Fruit fly (Drosophila melanogaster): ENCODE measurements around the gene CG10555.

The CG10555 gene

DNA sequence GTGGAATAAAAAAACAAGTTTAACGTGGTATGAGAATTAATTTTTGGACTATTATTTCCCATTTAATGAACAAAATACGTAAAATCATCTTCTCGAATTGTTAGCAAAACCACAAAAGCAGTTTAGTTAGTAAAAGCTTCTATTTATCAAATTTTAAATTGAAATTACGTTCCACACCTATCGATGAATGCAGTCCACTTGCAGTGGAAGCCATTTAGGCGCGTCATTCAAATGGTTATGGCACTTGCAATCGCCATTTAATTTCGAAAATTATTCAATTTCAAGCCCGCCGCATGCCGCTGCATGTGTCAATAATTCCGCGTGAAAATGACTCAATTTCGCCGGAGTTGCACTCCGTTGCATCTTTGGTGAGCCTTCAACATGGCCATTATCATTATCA is 44.2 kb downstream of the CG10555 start:
- TF ChIP-seq CG16813 (GFP tag; IDR thresholded peaks at IDR 0.05; ENCODE audit: partially characterized antibody) (no peak), fd3F (GFP tag; optimal IDR thresholded peaks at IDR 0.05) (no peak), CTCF (GFP tag; optimal IDR thresholded peaks at IDR 0.05) (no peak), Dp (GFP tag; optimal IDR thresholded peaks at IDR 0.05) (peak; percentile 70), CG16815 (GFP tag; optimal IDR thresholded peaks at IDR 0.05) (no peak), phol (tag; optimal IDR thresholded peaks at IDR 0.05) (peak; percentile 14), Dll (GFP tag; IDR thresholded peaks at IDR 0.05; ENCODE audit: partially characterized antibody) (0 out of 4 replicates have a peak, but pooled peaks have one; percentile 37), CG8478 (optimal IDR thresholded peaks at IDR 0.05) (no peak), E2f2 (GFP tag; IDR thresholded peaks at IDR 0.05) (peak; percentile 86), CG3065 (GFP tag; optimal IDR thresholded peaks at IDR 0.05) (no peak), BEAF-32 (GFP tag; optimal IDR thresholded peaks at IDR 0.05) (peak; percentile 8), Dref (GFP tag; IDR thresholded peaks at IDR 0.05) (peak; percentile 39; the same call in 1 of the 2 replicates)

DNA sequence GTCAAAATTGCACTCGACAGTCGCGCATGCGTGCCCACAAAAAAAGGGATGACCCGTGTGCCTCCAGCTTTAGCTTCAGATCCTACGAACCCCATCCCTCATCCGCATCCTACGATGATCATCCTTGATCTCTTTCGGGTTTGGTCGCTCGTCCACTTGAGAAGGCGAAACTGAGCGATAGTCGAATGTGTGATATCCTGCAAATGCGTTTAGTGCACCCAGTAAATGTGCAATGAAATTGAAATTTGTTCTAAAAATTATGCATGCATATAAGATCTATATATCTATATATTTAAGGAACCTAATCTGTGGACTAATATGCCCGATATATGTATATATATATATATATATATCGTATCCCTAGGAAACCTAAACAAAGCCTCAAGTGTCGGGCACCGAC is 45.5 kb downstream of the CG10555 start:
- TF ChIP-seq zfh2 (GFP tag; optimal IDR thresholded peaks at IDR 0.05) (no peak), CG13894 (tag; optimal IDR thresholded peaks at IDR 0.05) (no peak), croc (GFP tag; conservative IDR thresholded peaks at IDR 0.05) (0 out of 3 replicates have a peak, but pooled peaks have one; percentile 14), gcm2 (GFP tag; optimal IDR thresholded peaks at IDR 0.05) (no peak), CG11093 (GFP tag; IDR thresholded peaks at IDR 0.05) (no peak), CG4404 (GFP tag; IDR thresholded peaks at IDR 0.05) (peak; percentile 71), D19B (GFP tag; optimal IDR thresholded peaks at IDR 0.05) (peak; percentile 37), Ets65A (GFP tag) (peak; percentile 18), usp (GFP tag; optimal IDR thresholded peaks at IDR 0.05) (no peak), zfh1 (GFP tag; IDR thresholded peaks at IDR 0.05) (peak; percentile 52; the same call in 2 of the 3 replicates), CG8765 (GFP tag; IDR thresholded peaks at IDR 0.05) (peak; percentile 68), NfI (GFP tag; optimal IDR thresholded peaks at IDR 0.05) (no peak), fd102C (GFP tag; optimal IDR thresholded peaks at IDR 0.05) (peak; percentile 63), Rx (GFP tag; IDR thresholded peaks at IDR 0.05) (peak; percentile 6; the same call in 1 of the 2 replicates), CG30431 (GFP tag; optimal IDR thresholded peaks at IDR 0.05) (peak; percentile 25), pan (optimal IDR thresholded peaks at IDR 0.05) (peak in 1 of 2 experiments; percentile 39), pan (GFP tag; optimal IDR thresholded peaks at IDR 0.05 in 1 of 2, IDR thresholded peaks at IDR 0.05 in 1 of 2) (no peak), CG15696 (tag; optimal IDR thresholded peaks at IDR 0.05) (peak; percentile 70), bsh (GFP tag; optimal IDR thresholded peaks at IDR 0.05) (no peak), Xrp1 (GFP tag; IDR thresholded peaks at IDR 0.05) (peak; percentile 28; the same call in 1 of the 2 replicates), dmrt11E (tag; optimal IDR thresholded peaks at IDR 0.05) (peak; percentile 27), ind (GFP tag; optimal IDR thresholded peaks at IDR 0.05) (no peak), lov (optimal IDR thresholded peaks at IDR 0.05) (no peak), lov (GFP tag; IDR thresholded peaks at IDR 0.05) (no peak), prd (optimal IDR thresholded peaks at IDR 0.05) (no peak), prd (GFP tag; IDR thresholded peaks at IDR 0.05) (peak; percentile 63; the same call in 2 of the 3 replicates)

DNA sequence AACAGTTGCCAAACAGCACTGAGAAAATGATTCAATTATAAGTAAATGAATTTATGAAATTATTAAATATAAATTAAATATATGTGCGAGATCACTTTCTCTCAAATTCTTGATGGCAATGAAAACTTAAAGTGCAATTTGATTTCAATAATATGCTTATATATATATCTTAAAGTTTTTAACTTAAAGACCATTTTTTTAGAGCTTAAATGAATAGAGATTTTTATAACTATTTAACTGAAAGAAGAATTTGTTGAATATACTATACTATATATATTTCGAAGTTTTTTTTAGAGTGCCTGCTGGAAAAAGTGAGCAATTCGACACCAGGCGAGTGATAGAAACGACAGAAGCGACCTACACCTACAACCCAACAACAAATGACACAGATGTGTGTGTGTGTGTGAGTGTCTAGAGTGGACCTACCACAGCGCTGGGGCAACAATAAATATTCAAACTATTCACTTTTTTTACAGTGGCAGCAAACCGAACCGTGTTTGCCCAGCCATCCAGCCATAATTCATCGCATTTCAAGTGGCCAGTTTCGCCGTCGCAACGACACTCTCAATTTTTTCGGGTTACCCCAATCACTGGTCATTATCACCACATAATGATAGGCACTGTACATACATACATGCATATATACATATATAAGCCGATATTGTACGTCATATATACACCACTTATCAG is 46.3 kb downstream of the CG10555 start:
- TF ChIP-seq Doc3 (GFP tag; IDR thresholded peaks at IDR 0.05; ENCODE audit: partially characterized antibody) (no peak), CG14050 (GFP tag; IDR thresholded peaks at IDR 0.05) (no peak), Dp (GFP tag; optimal IDR thresholded peaks at IDR 0.05) (no peak), CG18764 (GFP tag; optimal IDR thresholded peaks at IDR 0.05) (no peak), CG14710 (tag; optimal IDR thresholded peaks at IDR 0.05) (peak; percentile 82), CG6765 (GFP tag; optimal IDR thresholded peaks at IDR 0.05) (no peak), schlank (tag; optimal IDR thresholded peaks at IDR 0.05) (no peak), H15 (GFP tag; IDR thresholded peaks at IDR 0.05) (no peak), Hr51 (GFP tag; optimal IDR thresholded peaks at IDR 0.05) (peak in 1 of 2 experiments; percentile 75), Fer2 (tag; optimal IDR thresholded peaks at IDR 0.05) (no peak), z (GFP tag; IDR thresholded peaks at IDR 0.05) (no peak), pan (optimal IDR thresholded peaks at IDR 0.05) (no peak), pan (GFP tag; optimal IDR thresholded peaks at IDR 0.05 in 1 of 2, IDR thresholded peaks at IDR 0.05 in 1 of 2) (no peak), salm (tag; optimal IDR thresholded peaks at IDR 0.05) (no peak), dati (GFP tag; IDR thresholded peaks at IDR 0.05) (no peak), dm (GFP tag; optimal IDR thresholded peaks at IDR 0.05) (no peak)
